Fruit fly (Drosophila melanogaster) whole organism, pupa: Measurements from ENCODE around the gene CG16984.

Experiments used
- CG10348 ChIP-seq: fragments of 200-800 bp; sonication (Bioruptor generic); IDR thresholded peaks from 2 replicates; pipeline ENCODE4 v1.3.6; 2022; ENCODE audit warnings: missing biosample characterization, missing genetic modification characterization
- CG12605 ChIP-seq: fragments of 200-800 bp; sonication (Bioruptor generic); IDR thresholded peaks from 2 replicates; pipeline ENCODE4 v1.3.6; 2022; ENCODE audit warnings: missing biosample characterization, missing genetic modification characterization
- CG13204 ChIP-seq: fragments of 200-800 bp; sonication (Bioruptor generic); optimal IDR thresholded peaks from 2 replicates; lab custom pipeline; 2018; ENCODE audit warnings: missing biosample characterization, mild to moderate bottlenecking, missing genetic modification characterization, moderate library complexity
- CG14655 ChIP-seq: fragments of 200-800 bp; sonication (Bioruptor generic); optimal IDR thresholded peaks from 3 replicates; lab custom pipeline; 2017; ENCODE audit warnings: mild to moderate bottlenecking, missing biosample characterization, missing genetic modification reagents, missing genetic modification characterization
- CG15710 ChIP-seq: fragments of 200-800 bp; sonication (Bioruptor generic); optimal IDR thresholded peaks from 2 replicates; lab custom pipeline; 2018; ENCODE audit warnings: missing biosample characterization, mild to moderate bottlenecking, missing genetic modification characterization, moderate library complexity
- CG17806 ChIP-seq: fragments of 200-800 bp; sonication (Bioruptor generic); optimal IDR thresholded peaks from 2 replicates; lab custom pipeline; 2018; ENCODE audit warnings: missing biosample characterization, mild to moderate bottlenecking, missing genetic modification characterization, moderate library complexity
- CG32121 ChIP-seq: fragments of 200-800 bp; sonication (Bioruptor generic); IDR thresholded peaks from 2 replicates; pipeline ENCODE4 v1.3.6; 2022; ENCODE audit warnings: missing biosample characterization, missing genetic modification characterization
- CG34367 ChIP-seq: fragments of 200-800 bp; sonication (Bioruptor generic); optimal IDR thresholded peaks from 2 replicates; lab custom pipeline; 2018; ENCODE audit warnings: missing biosample characterization, mild to moderate bottlenecking, missing genetic modification characterization
- CG4496 ChIP-seq: fragments of 200-800 bp; sonication (Bioruptor generic); IDR thresholded peaks from 3 replicates; pipeline ENCODE4 v1.3.6; 2022; ENCODE audit warnings: missing biosample characterization, missing genetic modification characterization
- CG8159 ChIP-seq: fragments of 200-800 bp; sonication (Bioruptor generic); optimal IDR thresholded peaks from 3 replicates; lab custom pipeline; 2018; ENCODE audit warnings: missing biosample characterization, mild to moderate bottlenecking, missing genetic modification characterization, moderate library complexity
- CG8301 ChIP-seq: fragments of 200-800 bp; sonication (Bioruptor generic); optimal IDR thresholded peaks from 2 replicates; lab custom pipeline; 2018; ENCODE audit warnings: missing biosample characterization, mild to moderate bottlenecking, missing genetic modification characterization
- CG9948 ChIP-seq: fragments of 200-800 bp; sonication (Bioruptor generic); optimal IDR thresholded peaks from 2 replicates; lab custom pipeline; 2018; ENCODE audit warnings: missing biosample characterization, mild to moderate bottlenecking, missing genetic modification characterization, moderate library complexity
- D1 ChIP-seq: fragments of 200-800 bp; sonication (Bioruptor generic); optimal IDR thresholded peaks from 2 replicates; lab custom pipeline; 2018; ENCODE audit warnings: missing biosample characterization, mild to moderate bottlenecking, missing genetic modification characterization, moderate library complexity
- EcR ChIP-seq: fragments of 200-800 bp; sonication (Bioruptor generic); optimal IDR thresholded peaks from 3 replicates; lab custom pipeline; 2019; ENCODE audit warnings: missing biosample characterization, missing genetic modification characterization, mild to moderate bottlenecking, moderate library complexity, missing genetic modification reagents
- Ets98B ChIP-seq: fragments of 200-800 bp; sonication (Bioruptor generic); IDR thresholded peaks from 2 replicates; pipeline ENCODE4 v1.3.6; 2022; ENCODE audit warnings: missing biosample characterization, missing genetic modification characterization
- Pif1A ChIP-seq: fragments of 200-800 bp; sonication (Bioruptor generic); optimal IDR thresholded peaks from 3 replicates; lab custom pipeline; 2016; ENCODE audit warnings: missing biosample characterization, missing genetic modification characterization
- Pif1B ChIP-seq: fragments of 200-800 bp; sonication (Bioruptor generic); optimal IDR thresholded peaks from 3 replicates; lab custom pipeline; 2016; ENCODE audit warnings: missing biosample characterization, missing genetic modification characterization
- Snoo ChIP-seq: fragments of 200-800 bp; sonication (Bioruptor generic); optimal IDR thresholded peaks from 3 replicates; lab custom pipeline; 2017; ENCODE audit warnings: missing biosample characterization, mild to moderate bottlenecking, missing genetic modification characterization, inconsistent platforms
- fd96Ca ChIP-seq: fragments of 200-800 bp; sonication (Bioruptor generic); IDR thresholded peaks from 3 replicates; pipeline ENCODE4 v1.3.6; 2022; ENCODE audit warnings: missing biosample characterization, missing genetic modification characterization
- gl ChIP-seq: fragments of 200-800 bp; sonication (Bioruptor generic); optimal IDR thresholded peaks from 2 replicates; lab custom pipeline; 2018; ENCODE audit warnings: missing biosample characterization, mild to moderate bottlenecking, missing genetic modification characterization
- rn ChIP-seq: fragments of 200-800 bp; sonication (Bioruptor generic); IDR thresholded peaks from 2 replicates; pipeline ENCODE4 v1.3.6; 2022; ENCODE audit warnings: missing biosample characterization, missing genetic modification characterization

CG16984 gene

DNA sequence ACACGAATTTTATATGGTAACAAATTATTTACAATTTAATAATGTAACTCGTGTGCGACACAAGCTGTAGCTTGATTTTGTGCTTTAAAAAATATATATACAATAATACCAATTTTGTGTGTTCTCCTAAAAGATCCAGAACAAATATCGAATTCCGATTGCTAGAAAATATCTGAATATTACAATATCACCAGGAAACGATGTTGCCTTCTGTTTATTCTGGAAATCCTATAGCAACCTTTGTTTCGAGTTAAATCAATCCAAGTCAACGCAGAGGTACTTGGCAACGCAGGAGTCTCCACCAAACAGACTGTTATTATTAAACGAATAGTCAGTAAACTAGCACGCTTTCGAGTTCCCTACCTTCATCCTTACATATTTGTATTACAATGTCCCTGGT is at the start of gene CG16984:
Gene CG16984, plus strand, starts transcription at position 301 of the 400 bp plus-strand sequence.
- TF ChIP-seq CG32121 (GFP tag; lab: Robert Waterston, UW) (no peak), Ets98B (GFP tag; lab: Robert Waterston, UW) (no peak), EcR (GFP tag; lab: Kevin White, UChicago) (no peak), CG12605 (no peak), fd96Ca (GFP tag; lab: Robert Waterston, UW) (no peak), CG9948 (tag; lab: Kevin White, UChicago) (no peak), CG10348 (GFP tag; lab: Robert Waterston, UW) (no peak), CG34367 (tag; lab: Kevin White, UChicago) (no peak)
- TF ChIP-seq, all 21 proteins: peak for 0

DNA sequence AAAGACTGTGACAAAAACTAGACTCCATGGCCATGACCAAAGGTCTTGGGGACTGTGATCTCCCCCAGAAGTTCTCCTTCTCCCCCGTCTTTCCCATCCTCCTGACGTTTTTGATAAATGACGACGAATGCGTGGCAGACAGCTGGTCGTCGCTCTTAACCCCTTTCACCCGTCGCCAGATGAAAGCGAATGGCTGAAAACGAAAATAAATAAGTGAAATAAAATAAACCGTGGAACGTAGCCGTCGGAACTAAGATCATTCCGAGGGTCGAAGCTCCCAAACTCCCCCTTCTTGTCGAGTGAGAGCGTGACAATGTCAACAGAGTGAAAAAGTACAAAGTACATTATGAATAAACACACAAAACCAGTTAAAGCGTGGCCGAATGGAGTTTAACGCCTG is 49.7 kb upstream of the CG16984 start:
- TF ChIP-seq CG9948 (tag; lab: Kevin White, UChicago) (no peak), CG14655 (GFP tag; lab: Kevin White, UChicago) (no peak), CG13204 (no peak), CG4496 (GFP tag; lab: Robert Waterston, UW) (no peak), EcR (GFP tag; lab: Kevin White, UChicago) (no peak)

DNA sequence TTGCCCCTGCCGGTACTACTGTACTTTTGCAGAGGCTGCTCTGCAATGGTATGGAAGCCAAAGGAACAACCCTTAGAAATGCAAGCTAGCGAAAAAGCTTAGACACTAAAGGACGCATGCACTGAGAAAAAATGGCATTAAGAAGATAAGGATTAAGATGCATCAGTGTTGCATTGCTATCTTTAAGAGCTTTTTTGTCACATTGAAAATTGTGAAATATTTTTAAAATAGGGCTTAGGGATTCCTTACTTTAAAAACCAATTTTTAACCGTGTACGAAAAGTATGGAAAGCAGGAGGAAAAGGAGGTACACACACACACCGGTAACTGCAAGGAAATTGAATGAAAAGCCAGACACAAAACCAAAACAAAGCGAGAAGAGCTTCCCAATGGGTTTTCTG is 46.6 kb upstream of the CG16984 start:
- TF ChIP-seq D1 (tag; lab: Kevin White, UChicago) (no peak), CG12605 (no peak), CG34367 (tag; lab: Kevin White, UChicago) (no peak), Ets98B (GFP tag; lab: Robert Waterston, UW) (no peak), CG17806 (tag; lab: Kevin White, UChicago) (peak; percentile 75), CG8159 (tag; lab: Kevin White, UChicago) (peak; percentile 78), CG15710 (tag; lab: Kevin White, UChicago) (peak; percentile 46), CG13204 (no peak), CG8301 (tag; lab: Kevin White, UChicago) (peak; percentile 52), CG32121 (GFP tag; lab: Robert Waterston, UW) (no peak; the same call in 1 of the 2 replicates), fd96Ca (GFP tag; lab: Robert Waterston, UW) (no peak), CG9948 (tag; lab: Kevin White, UChicago) (peak; percentile 58), CG10348 (GFP tag; lab: Robert Waterston, UW) (no peak), CG4496 (GFP tag; lab: Robert Waterston, UW) (no peak), EcR (GFP tag; lab: Kevin White, UChicago) (no peak), CG14655 (GFP tag; lab: Kevin White, UChicago) (peak; percentile 65), Snoo (tag; lab: Kevin White, UChicago) (peak; percentile 1), Pif1B (GFP tag; lab: Kevin White, UChicago) (peak; percentile 67), Pif1A (peak; percentile 64), rn (no peak), gl (tag; lab: Kevin White, UChicago) (peak; percentile 56)

- TF ChIP-seq Snoo (tag; lab: Kevin White, UChicago) (no peak), CG14655 (GFP tag; lab: Kevin White, UChicago) (no peak), rn (no peak), Ets98B (GFP tag; lab: Robert Waterston, UW) (no peak), Pif1B (GFP tag; lab: Kevin White, UChicago) (no peak), CG32121 (GFP tag; lab: Robert Waterston, UW) (no peak), CG9948 (tag; lab: Kevin White, UChicago) (no peak), CG8301 (tag; lab: Kevin White, UChicago) (no peak), CG15710 (tag; lab: Kevin White, UChicago) (no peak), CG8159 (tag; lab: Kevin White, UChicago) (no peak), gl (tag; lab: Kevin White, UChicago) (no peak), CG13204 (no peak), CG17806 (tag; lab: Kevin White, UChicago) (no peak), CG10348 (GFP tag; lab: Robert Waterston, UW) (no peak), CG4496 (GFP tag; lab: Robert Waterston, UW) (no peak), CG34367 (tag; lab: Kevin White, UChicago) (no peak), fd96Ca (GFP tag; lab: Robert Waterston, UW) (no peak), D1 (tag; lab: Kevin White, UChicago) (no peak), CG12605 (no peak)
- TF ChIP-seq, all 21 proteins: peak for 0
Measured at dm6 chr3L:2551137-2551676, 44.4 kb upstream of the CG16984 start.

DNA sequence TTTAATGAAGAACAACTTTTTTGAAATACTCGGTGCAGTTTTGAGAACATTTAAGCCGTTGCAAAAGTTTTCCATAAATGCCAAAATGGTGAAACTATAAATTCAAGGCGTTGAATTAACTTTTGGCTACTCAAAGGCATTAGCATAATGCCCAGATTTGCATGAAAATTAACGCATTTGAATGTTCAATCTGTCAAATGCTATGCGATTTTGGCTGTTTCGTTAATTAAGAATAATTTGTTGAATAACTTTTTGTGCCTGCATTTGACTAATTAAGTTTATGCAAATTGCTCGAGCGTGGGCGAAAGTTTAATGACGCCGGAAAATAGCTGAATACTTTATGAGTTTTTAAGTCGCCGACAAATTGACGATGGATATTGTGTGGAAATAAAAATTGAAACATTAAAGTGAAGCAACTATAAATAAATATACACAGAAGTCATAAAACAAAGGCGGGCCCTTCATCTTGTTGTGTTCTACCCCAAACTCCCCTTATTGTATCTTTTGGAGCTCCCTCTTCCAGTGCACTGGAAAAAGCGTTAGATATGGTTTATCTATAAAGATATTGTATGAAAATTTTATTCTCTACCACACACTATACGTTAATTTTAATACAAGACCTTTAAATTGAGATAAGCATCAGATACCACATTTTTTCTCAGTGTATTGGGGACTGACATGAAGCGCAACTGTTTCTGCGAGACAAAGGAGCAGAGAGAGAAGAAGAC is 43.3 kb upstream of the CG16984 start:
- TF ChIP-seq gl (tag; lab: Kevin White, UChicago) (peak; percentile 91), rn (peak; percentile 74), CG14655 (GFP tag; lab: Kevin White, UChicago) (peak; percentile 85), Ets98B (GFP tag; lab: Robert Waterston, UW) (peak; percentile 77), CG4496 (GFP tag; lab: Robert Waterston, UW) (peak; percentile 89), CG34367 (tag; lab: Kevin White, UChicago) (peak; percentile 91), CG8301 (tag; lab: Kevin White, UChicago) (peak; percentile 83), CG32121 (GFP tag; lab: Robert Waterston, UW) (peak; percentile 43; the same call in 1 of the 2 replicates), CG13204 (peak; percentile 78), CG15710 (tag; lab: Kevin White, UChicago) (peak; percentile 99), CG8159 (tag; lab: Kevin White, UChicago) (peak; percentile 97), CG10348 (GFP tag; lab: Robert Waterston, UW) (no peak), Pif1B (GFP tag; lab: Kevin White, UChicago) (peak; percentile 94), EcR (GFP tag; lab: Kevin White, UChicago) (peak; percentile 71), Pif1A (peak; percentile 96), CG12605 (peak; percentile 75), fd96Ca (GFP tag; lab: Robert Waterston, UW) (peak; percentile 63; the same call in 2 of the 3 replicates), Snoo (tag; lab: Kevin White, UChicago) (peak; percentile 91), D1 (tag; lab: Kevin White, UChicago) (peak; percentile 89), CG9948 (tag; lab: Kevin White, UChicago) (peak; percentile 92), CG17806 (tag; lab: Kevin White, UChicago) (peak; percentile 97)
